Fruit fly (Drosophila melanogaster) whole organism, embryonic: ENCODE results near the gene CG46270.

ENCODE experiments used
- BtbVII ChIP-seq: fragments of 200-800 bp; sonication (Bioruptor generic); optimal IDR thresholded peaks from 3 replicates; lab custom pipeline; 2017; ENCODE audit warnings: missing biosample characterization, mild to moderate bottlenecking, missing genetic modification characterization
- CG10979 ChIP-seq: fragments of 200-800 bp; sonication (Bioruptor generic); optimal IDR thresholded peaks from 2 replicates; lab custom pipeline; 2018; ENCODE audit warnings: missing biosample characterization, mild to moderate bottlenecking, missing genetic modification characterization, moderate library complexity
- CG12104 ChIP-seq: fragments of 200-800 bp; sonication (Bioruptor generic); optimal IDR thresholded peaks from 3 replicates; lab custom pipeline; 2016; ENCODE audit warnings: missing biosample characterization, missing genetic modification characterization
- CG12942 ChIP-seq: fragments of 200-800 bp; sonication (Bioruptor generic); optimal IDR thresholded peaks from 3 replicates; lab custom pipeline; 2016; ENCODE audit warnings: missing biosample characterization, missing genetic modification characterization
- CG13775 ChIP-seq: fragments of 200-800 bp; sonication (Bioruptor generic); optimal IDR thresholded peaks from 3 replicates; lab custom pipeline; 2017; ENCODE audit warnings: missing biosample characterization, mild to moderate bottlenecking, missing genetic modification characterization
- CG15514 ChIP-seq: fragments of 200-800 bp; sonication (Bioruptor generic); optimal IDR thresholded peaks from 3 replicates; lab custom pipeline; 2017; ENCODE audit warnings: missing biosample characterization, missing genetic modification characterization, mild to moderate bottlenecking, moderate library complexity, missing genetic modification reagents
- CG15696 ChIP-seq: fragments of 200-800 bp; sonication (Bioruptor generic); optimal IDR thresholded peaks from 2 replicates; lab custom pipeline; 2019; ENCODE audit warnings: missing biosample characterization, mild to moderate bottlenecking, missing genetic modification characterization, moderate library complexity
- CG1647 ChIP-seq: fragments of 200-800 bp; sonication (Bioruptor generic); optimal IDR thresholded peaks from 3 replicates; lab custom pipeline; 2016; ENCODE audit warnings: missing biosample characterization, missing genetic modification characterization
- CG17359 ChIP-seq: fragments of 200-800 bp; sonication (Bioruptor generic); optimal IDR thresholded peaks from 3 replicates; lab custom pipeline; 2018; ENCODE audit warnings: missing biosample characterization, mild to moderate bottlenecking, missing genetic modification characterization, moderate library complexity
- CG2678 ChIP-seq: fragments of 200-800 bp; sonication (Bioruptor generic); optimal IDR thresholded peaks from 3 replicates; lab custom pipeline; 2019; ENCODE audit warnings: missing biosample characterization, mild to moderate bottlenecking, missing genetic modification characterization, moderate library complexity
- CG31224 ChIP-seq: fragments of 200-800 bp; sonication (Bioruptor generic); IDR thresholded peaks from 2 replicates; pipeline ENCODE4 v1.3.6; 2022; ENCODE audit warnings: missing biosample characterization, missing genetic modification characterization
- CG33213 ChIP-seq: fragments of 200-800 bp; sonication (Bioruptor generic); optimal IDR thresholded peaks from 3 replicates; lab custom pipeline; 2016; ENCODE audit warnings: missing biosample characterization, missing genetic modification characterization
- CG34376 ChIP-seq: fragments of 200-800 bp; sonication (Bioruptor generic); optimal IDR thresholded peaks from 2 replicates; lab custom pipeline; 2018; ENCODE audit warnings: missing biosample characterization, mild to moderate bottlenecking, missing genetic modification characterization
- CG42726 ChIP-seq: fragments of 200-800 bp; sonication (Bioruptor generic); IDR thresholded peaks from 2 replicates; pipeline ENCODE4 v1.3.6; 2022; ENCODE audit warnings: missing biosample characterization, missing genetic modification characterization; ENCODE audit not compliant: partially characterized antibody
- CG5953 ChIP-seq: fragments of 200-800 bp; sonication (Bioruptor generic); IDR thresholded peaks from 2 replicates; pipeline ENCODE4 v1.3.6; 2022; ENCODE audit warnings: missing biosample characterization, missing genetic modification characterization
- CG6765 ChIP-seq: fragments of 200-800 bp; sonication (Bioruptor generic); optimal IDR thresholded peaks from 3 replicates; lab custom pipeline; 2017; ENCODE audit warnings: missing biosample characterization, mild to moderate bottlenecking, missing genetic modification characterization
- CG7745 ChIP-seq: fragments of 200-800 bp; sonication (Bioruptor generic); optimal IDR thresholded peaks from 2 replicates; lab custom pipeline; 2018; ENCODE audit warnings: missing biosample characterization, mild to moderate bottlenecking, missing genetic modification characterization, moderate library complexity
- CG8281 ChIP-seq: fragments of 200-800 bp; sonication (Bioruptor generic); optimal IDR thresholded peaks from 2 replicates; lab custom pipeline; 2018; ENCODE audit warnings: missing biosample characterization, mild to moderate bottlenecking, missing genetic modification characterization, moderate library complexity
- Dbx ChIP-seq: fragments of 200-800 bp; sonication (Bioruptor generic); IDR thresholded peaks from 3 replicates; pipeline ENCODE4 v1.3.6; 2022; ENCODE audit warnings: missing biosample characterization, missing genetic modification characterization
- Deaf1 ChIP-seq: fragments of 200-800 bp; optimal IDR thresholded peaks from 3 replicates; lab custom pipeline; 2019; ENCODE audit warnings: missing biosample characterization, mild to moderate bottlenecking, missing genetic modification characterization, moderate library complexity
- Dek ChIP-seq: fragments of 200-800 bp; sonication (Bioruptor generic); optimal IDR thresholded peaks from 3 replicates; lab custom pipeline; 2019; ENCODE audit warnings: missing biosample characterization, mild to moderate bottlenecking, missing genetic modification characterization, moderate library complexity
- E2f1 ChIP-seq: fragments of 200-800 bp; sonication (Bioruptor generic); IDR thresholded peaks from 2 replicates; pipeline ENCODE4 v1.3.6; 2022; ENCODE audit warnings: missing biosample characterization, missing genetic modification characterization
- Ets97D ChIP-seq: fragments of 200-800 bp; sonication (Bioruptor generic); optimal IDR thresholded peaks from 3 replicates; lab custom pipeline; 2016; ENCODE audit warnings: missing biosample characterization, missing genetic modification characterization
- Fer1 ChIP-seq: fragments of 200-800 bp; sonication (Bioruptor generic); optimal IDR thresholded peaks from 2 replicates; lab custom pipeline; 2017; ENCODE audit warnings: missing biosample characterization, mild to moderate bottlenecking, missing genetic modification characterization
- HLH3B ChIP-seq: fragments of 200-800 bp; sonication (Bioruptor generic); IDR thresholded peaks from 2 replicates; pipeline ENCODE4 v1.3.6; 2022; ENCODE audit warnings: missing biosample characterization, missing genetic modification characterization
- Hand ChIP-seq: fragments of 200-800 bp; sonication (Bioruptor generic); optimal IDR thresholded peaks from 2 replicates; lab custom pipeline; 2017; ENCODE audit warnings: mild to moderate bottlenecking, missing biosample characterization, missing genetic modification reagents, missing genetic modification characterization
- Rfx ChIP-seq: fragments of 200-800 bp; sonication (Bioruptor generic); IDR thresholded peaks from 2 replicates; pipeline ENCODE4 v1.3.6; 2022; ENCODE audit warnings: missing biosample characterization, missing genetic modification characterization
- ap ChIP-seq: fragments of 200-800 bp; sonication (Bioruptor generic); IDR thresholded peaks from 2 replicates; pipeline ENCODE4 v1.3.6; 2022; ENCODE audit warnings: missing biosample characterization, missing genetic modification characterization
- ase ChIP-seq: fragments of 200-800 bp; sonication (Bioruptor generic); IDR thresholded peaks from 3 replicates; pipeline ENCODE4 v1.3.6; 2022; ENCODE audit warnings: missing biosample characterization, missing genetic modification characterization
- bab2 ChIP-seq: fragments of 200-800 bp; sonication (Bioruptor generic); optimal IDR thresholded peaks from 2 replicates; lab custom pipeline; 2016; ENCODE audit warnings: missing biosample characterization, missing genetic modification characterization
- bsh ChIP-seq, 2 experiments: fragments of 200-800 bp; sonication (Bioruptor generic); optimal IDR thresholded peaks; 2 replicates each; lab custom pipeline; 2017 to 2018; ENCODE audit warnings: mild to moderate bottlenecking in 2 of 2, missing biosample characterization in 2 of 2, missing genetic modification characterization in 2 of 2, moderate library complexity in 1 of 2
- chinmo ChIP-seq: fragments of 200-800 bp; sonication (Bioruptor generic); IDR thresholded peaks from 4 replicates; pipeline ENCODE4 v1.3.6; 2022; ENCODE audit warnings: missing biosample characterization, missing genetic modification characterization; ENCODE audit not compliant: partially characterized antibody
- cwo ChIP-seq: fragments of 200-800 bp; sonication (Bioruptor generic); optimal IDR thresholded peaks from 3 replicates; lab custom pipeline; 2017; ENCODE audit warnings: missing biosample characterization, missing genetic modification characterization, mild to moderate bottlenecking, moderate library complexity, missing genetic modification reagents
- exex ChIP-seq: fragments of 200-800 bp; sonication (Bioruptor generic); optimal IDR thresholded peaks from 4 replicates; lab custom pipeline; 2018; ENCODE audit warnings: missing biosample characterization, mild to moderate bottlenecking, missing genetic modification characterization, moderate library complexity
- fd64A ChIP-seq: fragments of 200-800 bp; sonication (Bioruptor generic); optimal IDR thresholded peaks from 3 replicates; lab custom pipeline; 2018; ENCODE audit warnings: missing biosample characterization, mild to moderate bottlenecking, missing genetic modification characterization
- grn ChIP-seq: fragments of 200-800 bp; sonication (Bioruptor generic); optimal IDR thresholded peaks from 3 replicates; lab custom pipeline; 2017; ENCODE audit warnings: missing biosample characterization, missing genetic modification characterization
- hkb ChIP-seq, 2 experiments: fragments of 200-800 bp in 1 of 2; fragments of >200 bp in 1 of 2; sonication (Bioruptor generic) in 1 of 2; IDR thresholded peaks in 1 of 2; optimal IDR thresholded peaks in 1 of 2; 2 replicates each; pipeline versions ENCODE4 v1.3.6 to Lab custom; 2017 to 2022; ENCODE audit warnings: missing biosample characterization in 1 of 2, missing genetic modification characterization in 1 of 2
- klu ChIP-seq: fragments of 200-800 bp; sonication (Bioruptor generic); IDR thresholded peaks from 2 replicates; pipeline ENCODE4 v1.3.6; 2022; ENCODE audit warnings: missing biosample characterization, missing genetic modification characterization
- lab ChIP-seq: fragments of 200-800 bp; sonication (Bioruptor generic); optimal IDR thresholded peaks from 3 replicates; lab custom pipeline; 2017; ENCODE audit warnings: missing biosample characterization, missing genetic modification characterization, mild to moderate bottlenecking, moderate library complexity, missing genetic modification reagents
- nmo ChIP-seq: fragments of 200-800 bp; sonication (Bioruptor generic); optimal IDR thresholded peaks from 2 replicates; lab custom pipeline; 2018; ENCODE audit warnings: missing biosample characterization, mild to moderate bottlenecking, missing genetic modification characterization, moderate library complexity
- nom ChIP-seq: fragments of 200-800 bp; sonication (Bioruptor generic); optimal IDR thresholded peaks from 2 replicates; lab custom pipeline; 2017; ENCODE audit warnings: missing biosample characterization, missing genetic modification characterization, mild to moderate bottlenecking, moderate library complexity, missing genetic modification reagents
- sc ChIP-seq, 3 experiments: fragments of >200 bp in 2 of 3; fragments of 200-800 bp in 1 of 3; sonication (Bioruptor generic) in 1 of 3; optimal IDR thresholded peaks; 2 replicates in 2 of 3; 3 replicates in 1 of 3; lab custom pipeline; 2017; ENCODE audit warnings: mild to moderate bottlenecking in 1 of 3, missing biosample characterization in 1 of 3, missing genetic modification characterization in 1 of 3, missing genetic modification reagents in 1 of 3
- schlank ChIP-seq: fragments of 200-800 bp; sonication (Bioruptor generic); optimal IDR thresholded peaks from 2 replicates; lab custom pipeline; 2018; ENCODE audit warnings: missing biosample characterization, mild to moderate bottlenecking, missing genetic modification characterization
- sens ChIP-seq: fragments of 200-800 bp; sonication (Bioruptor generic); peaks from one replicate; lab custom pipeline; 2016; ENCODE audit warnings: missing biosample characterization, missing genetic modification characterization
- sqz ChIP-seq: fragments of 200-800 bp; sonication (Bioruptor generic); optimal IDR thresholded peaks from 3 replicates; lab custom pipeline; 2018; ENCODE audit warnings: missing biosample characterization, mild to moderate bottlenecking, missing genetic modification characterization
- sug ChIP-seq: fragments of 200-800 bp; optimal IDR thresholded peaks from 2 replicates; lab custom pipeline; 2019; ENCODE audit warnings: missing biosample characterization, mild to moderate bottlenecking, missing genetic modification characterization, moderate library complexity
- trem ChIP-seq: fragments of 200-800 bp; optimal IDR thresholded peaks from 3 replicates; lab custom pipeline; 2019; ENCODE audit warnings: missing biosample characterization, mild to moderate bottlenecking, missing genetic modification characterization, moderate library complexity

CG46270 gene

dm6 chr3R:10391863-10392538 lies 36.2 kb downstream of the CG46270 start (continued):
- TF ChIP-seq HLH3B (no peak), bsh (GFP tag; optimal IDR thresholded peaks at IDR 0.05; lab: Kevin White, UChicago) (no peak), CG13775 (no peak), CG31224 (GFP tag; lab: Robert Waterston, UW) (no peak), CG15696 (no peak), E2f1 (no peak), Dek (tag; lab: Kevin White, UChicago) (no peak), Deaf1 (peak; percentile 54), trem (no peak), CG12942 (no peak), CG42726 (GFP tag; lab: Robert Waterston, UW) (no peak), ase (GFP tag; lab: Robert Waterston, UW) (no peak), CG5953 (GFP tag; lab: Robert Waterston, UW) (no peak)

DNA sequence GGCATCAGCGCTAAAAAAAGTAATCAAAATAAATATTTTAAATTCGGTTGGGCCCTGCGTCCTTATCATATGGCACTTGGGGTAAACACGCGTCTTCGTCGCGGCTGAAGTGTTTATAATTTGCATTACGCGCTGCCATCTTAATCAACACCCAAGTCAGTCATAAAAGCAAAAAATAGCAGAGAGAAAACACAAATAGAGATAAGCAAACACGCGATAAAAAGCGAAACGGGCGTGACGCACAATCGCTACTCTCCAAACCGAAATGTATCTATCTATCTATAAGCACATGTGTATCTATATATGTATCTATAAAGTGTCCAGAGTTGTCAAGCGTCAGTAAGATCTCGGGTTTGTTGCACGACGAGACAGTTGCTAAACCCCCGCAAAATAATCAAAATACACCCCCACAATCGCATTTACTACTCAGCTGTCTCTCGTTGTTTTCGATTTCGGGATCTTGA lies 37.3 kb downstream of the CG46270 start:
- TF ChIP-seq Dbx (GFP tag; lab: Robert Waterston, UW) (peak; percentile 19; the same call in 1 of the 3 replicates), nmo (GFP tag; lab: Kevin White, UChicago) (no peak), Ets97D (GFP tag; lab: Kevin White, UChicago) (peak; percentile 15), klu (no peak), Rfx (GFP tag; lab: Robert Waterston, UW) (peak; percentile 42; the same call in 1 of the 2 replicates), CG8281 (tag; lab: Kevin White, UChicago) (peak; percentile 1), Hand (peak; percentile 23), CG7745 (tag; lab: Kevin White, UChicago) (no peak), CG17359 (tag; lab: Kevin White, UChicago) (peak; percentile 48), nom (GFP tag; lab: Kevin White, UChicago) (peak; percentile 35), chinmo (GFP tag; lab: Robert Waterston, UW) (0 out of 4 replicates have a peak, but pooled peaks have one; percentile 62), CG2678 (tag; lab: Kevin White, UChicago) (peak; percentile 66), CG1647 (peak; percentile 30), schlank (tag; lab: Kevin White, UChicago) (peak; percentile 28), sqz (GFP tag; lab: Kevin White, UChicago) (peak; percentile 37), ap (no peak), Fer1 (GFP tag; lab: Kevin White, UChicago) (peak; percentile 42), hkb (optimal IDR thresholded peaks at IDR 0.05; lab: Kevin White, UChicago) (no peak), hkb (GFP tag; IDR thresholded peaks at IDR 0.05; lab: Robert Waterston, UW) (no peak), BtbVII (GFP tag; lab: Kevin White, UChicago) (peak; percentile 46), sc (optimal IDR thresholded peaks at IDR 0.05; lab: Kevin White, UChicago) (no peak), sc (GFP tag; optimal IDR thresholded peaks at IDR 0.05; lab: Kevin White, UChicago) (no peak), CG15514 (GFP tag; lab: Kevin White, UChicago) (no peak), CG33213 (GFP tag; lab: Kevin White, UChicago) (peak; percentile 45), fd64A (GFP tag; lab: Kevin White, UChicago) (peak; percentile 26), lab (GFP tag; lab: Kevin White, UChicago) (peak; percentile 73), exex (peak; percentile 77), CG6765 (GFP tag; lab: Kevin White, UChicago) (peak; percentile 41), grn (GFP tag; lab: Kevin White, UChicago) (peak; percentile 65), sens (GFP tag; lab: Kevin White, UChicago) (peak; percentile 74), bab2 (GFP tag; lab: Kevin White, UChicago) (peak; percentile 60), CG10979 (no peak), cwo (peak; percentile 98), sug (peak; percentile 69), CG34376 (GFP tag; lab: Kevin White, UChicago) (peak; percentile 50), CG12104 (peak; percentile 7)
